Worm (Caenorhabditis elegans) whole organism, young adult: ENCODE data around the gene ZK892.6.

Experiments used
- B0261.1 ChIP-seq: sonication (generic microtip); optimal IDR thresholded peaks from 2 replicates; lab custom pipeline; 2016; ENCODE audit warnings: mild to moderate bottlenecking, missing genetic modification characterization, moderate library complexity, missing compliant biosample characterization
- C17E4.6 ChIP-seq: fragments of 200-800 bp; sonication (Bioruptor generic); IDR thresholded peaks from 2 replicates; pipeline ENCODE4 v1.3.6; 2022; ENCODE audit warnings: missing genetic modification reagents, missing genetic modification characterization, missing compliant biosample characterization
- F55B11.4 ChIP-seq: sonication (generic microtip); optimal IDR thresholded peaks from 2 replicates; lab custom pipeline; 2016; ENCODE audit warnings: missing compliant biosample characterization, missing genetic modification characterization, borderline replicate concordance; ENCODE audit not compliant: insufficient read depth
- F57A8.1 ChIP-seq: fragments of 200-800 bp; sonication (Bioruptor generic); optimal IDR thresholded peaks from 2 replicates; lab custom pipeline; 2018; ENCODE audit warnings: mild to moderate bottlenecking, missing genetic modification characterization, moderate library complexity, missing compliant biosample characterization
- K11D2.4 ChIP-seq: fragments of 200-800 bp; sonication (Bioruptor generic); IDR thresholded peaks from 2 replicates; pipeline ENCODE4 v1.3.6; 2022; ENCODE audit warnings: missing genetic modification reagents, missing genetic modification characterization, missing compliant biosample characterization
- K12H6.12 ChIP-seq: fragments of 200-800 bp; sonication (Bioruptor generic); optimal IDR thresholded peaks from 2 replicates; lab custom pipeline; 2018; ENCODE audit warnings: mild to moderate bottlenecking, missing genetic modification characterization, missing compliant biosample characterization
- Y53F4B.3 ChIP-seq: fragments of 200-800 bp; sonication (Bioruptor generic); IDR thresholded peaks from 2 replicates; pipeline ENCODE4 v1.3.6; 2022; ENCODE audit warnings: missing genetic modification reagents, missing genetic modification characterization, missing compliant biosample characterization
- Y53G8AR.9 ChIP-seq: fragments of 200-800 bp; sonication (Bioruptor generic); conservative IDR thresholded peaks from 2 replicates; pipeline ENCODE4 v1.3.6; 2022; ENCODE audit warnings: missing genetic modification reagents, missing genetic modification characterization, missing compliant biosample characterization
- akir-1 ChIP-seq: fragments of 200-800 bp; sonication (Bioruptor generic); optimal IDR thresholded peaks from 2 replicates; lab custom pipeline; 2018; ENCODE audit warnings: mild to moderate bottlenecking, missing genetic modification characterization, moderate library complexity, missing compliant biosample characterization
- ama-1 ChIP-seq, 3 experiments: fragments of 150-350 bp in 1 of 3; sonication (generic microtip) in 2 of 3; optimal IDR thresholded peaks; 2 replicates each; lab custom pipeline; 2014 to 2018; ENCODE audit warnings: missing biosample characterization in 2 of 3, missing genetic modification characterization in 2 of 3, missing genetic modification reagents in 2 of 3
- aptf-3 ChIP-seq: fragments of 200-800 bp; sonication (Bioruptor generic); IDR thresholded peaks from 2 replicates; pipeline ENCODE4 v1.3.6; 2022; ENCODE audit warnings: missing genetic modification characterization, missing compliant biosample characterization
- atf-7 ChIP-seq: sonication (generic microtip); optimal IDR thresholded peaks from 2 replicates; lab custom pipeline; 2017; ENCODE audit warnings: mild to moderate bottlenecking, missing genetic modification characterization, missing compliant biosample characterization
- athp-1 ChIP-seq: sonication (generic microtip); optimal IDR thresholded peaks from 2 replicates; lab custom pipeline; 2017; ENCODE audit warnings: mild to moderate bottlenecking, missing genetic modification characterization, missing compliant biosample characterization
- attf-3 ChIP-seq: fragments of 200-800 bp; sonication (Bioruptor generic); conservative IDR thresholded peaks from 2 replicates; pipeline ENCODE4 v1.3.6; 2022; ENCODE audit warnings: missing genetic modification reagents, missing genetic modification characterization, missing compliant biosample characterization
- attf-5 ChIP-seq: fragments of 200-800 bp; sonication (Bioruptor generic); optimal IDR thresholded peaks from 2 replicates; lab custom pipeline; 2018; ENCODE audit warnings: mild to moderate bottlenecking, missing genetic modification characterization, missing compliant biosample characterization
- bed-2 ChIP-seq: fragments of 200-800 bp; sonication (Bioruptor generic); IDR thresholded peaks from 2 replicates; pipeline ENCODE4 v1.3.6; 2022; ENCODE audit warnings: missing genetic modification reagents, missing genetic modification characterization, missing compliant biosample characterization
- cebp-1 ChIP-seq, 2 experiments: fragments of 200-800 bp in 1 of 2; sonication (Bioruptor generic) in 1 of 2; sonication (generic microtip) in 1 of 2; IDR thresholded peaks in 1 of 2; optimal IDR thresholded peaks in 1 of 2; 2 replicates each; pipeline versions ENCODE4 v1.3.6 to Lab custom; 2017 to 2022; ENCODE audit warnings: missing compliant biosample characterization in 2 of 2, missing genetic modification characterization in 2 of 2, mild to moderate bottlenecking in 1 of 2, missing genetic modification reagents in 1 of 2, moderate library complexity in 1 of 2
- cebp-2 ChIP-seq: fragments of 200-800 bp; sonication (Bioruptor generic); IDR thresholded peaks from 2 replicates; pipeline ENCODE4 v1.3.6; 2022; ENCODE audit warnings: missing genetic modification characterization, missing compliant biosample characterization
- ceh-100 ChIP-seq: fragments of 200-800 bp; sonication (Bioruptor generic); IDR thresholded peaks from 2 replicates; pipeline ENCODE4 v1.3.6; 2022; ENCODE audit warnings: missing genetic modification reagents, missing genetic modification characterization, missing compliant biosample characterization
- ceh-27 ChIP-seq: fragments of 200-800 bp; sonication (Bioruptor generic); optimal IDR thresholded peaks from 2 replicates; lab custom pipeline; 2018; ENCODE audit warnings: mild to moderate bottlenecking, missing genetic modification characterization, moderate library complexity, missing compliant biosample characterization
- egl-18 ChIP-seq: fragments of 200-800 bp; sonication (Bioruptor generic); IDR thresholded peaks from 2 replicates; pipeline ENCODE4 v1.3.6; 2022; ENCODE audit warnings: missing genetic modification reagents, missing genetic modification characterization, missing compliant biosample characterization
- ets-4 ChIP-seq: fragments of 200-800 bp; sonication (Bioruptor generic); optimal IDR thresholded peaks from 2 replicates; lab custom pipeline; 2018; ENCODE audit warnings: mild to moderate bottlenecking, missing genetic modification characterization, missing compliant biosample characterization
- fkh-3 ChIP-seq: sonication (generic microtip); optimal IDR thresholded peaks from 2 replicates; lab custom pipeline; 2016; ENCODE audit warnings: mild to moderate bottlenecking, missing genetic modification characterization, missing compliant biosample characterization
- hsf-1 ChIP-seq: fragments of 200-800 bp; sonication (Bioruptor generic); IDR thresholded peaks from 2 replicates; pipeline ENCODE4 v1.3.6; 2022; ENCODE audit warnings: missing genetic modification reagents, missing genetic modification characterization, missing compliant biosample characterization
- lag-1 ChIP-seq: fragments of 200-800 bp; sonication (Bioruptor generic); IDR thresholded peaks from 2 replicates; pipeline ENCODE4 v1.3.6; 2022; ENCODE audit warnings: missing genetic modification reagents, missing genetic modification characterization, missing compliant biosample characterization
- lin-35 ChIP-seq, 3 experiments: fragments of 150-350 bp in 2 of 3; sonication (generic microtip) in 1 of 3; optimal IDR thresholded peaks; 2 replicates each; lab custom pipeline; 2014 to 2018; ENCODE audit warnings: missing biosample characterization in 3 of 3, missing genetic modification characterization in 3 of 3, missing genetic modification reagents in 3 of 3
- lin-40 ChIP-seq: sonication (generic microtip); optimal IDR thresholded peaks from 2 replicates; lab custom pipeline; 2016; ENCODE audit warnings: missing genetic modification characterization, mild to moderate bottlenecking, missing compliant biosample characterization, missing genotype, missing genetic modification reagents
- madf-3 ChIP-seq: fragments of 200-800 bp; sonication (Bioruptor generic); IDR thresholded peaks from 2 replicates; pipeline ENCODE4 v1.3.6; 2022; ENCODE audit warnings: missing genetic modification reagents, missing genetic modification characterization, missing compliant biosample characterization
- nhr-80 ChIP-seq: sonication (generic microtip); optimal IDR thresholded peaks from 2 replicates; lab custom pipeline; 2016; ENCODE audit warnings: missing genetic modification characterization, missing compliant biosample characterization
- pbrm-1 ChIP-seq: fragments of 200-800 bp; sonication (Bioruptor generic); IDR thresholded peaks from 2 replicates; pipeline ENCODE4 v1.3.6; 2022; ENCODE audit warnings: missing genetic modification reagents, missing genetic modification characterization, missing compliant biosample characterization
- pha-4 ChIP-seq: fragments of 150-350 bp; sonication (generic microtip); optimal IDR thresholded peaks from 2 replicates; lab custom pipeline; 2014; ENCODE audit warnings: missing biosample characterization, missing genetic modification reagents, missing genetic modification characterization
- sea-2 ChIP-seq: fragments of 200-800 bp; sonication (Bioruptor generic); IDR thresholded peaks from 2 replicates; pipeline ENCODE4 v1.3.6; 2022; ENCODE audit warnings: missing genetic modification characterization, missing compliant biosample characterization
- snpc-1.1 ChIP-seq: sonication (generic microtip); optimal IDR thresholded peaks from 2 replicates; lab custom pipeline; 2017; ENCODE audit warnings: missing genetic modification characterization, mild to moderate bottlenecking, missing compliant biosample characterization, antibody characterized with exemption, moderate library complexity, missing genotype, missing genetic modification reagents; ENCODE audit not compliant: insufficient read depth
- somi-1 ChIP-seq: fragments of 200-800 bp; sonication (Bioruptor generic); optimal IDR thresholded peaks from 2 replicates; lab custom pipeline; 2018; ENCODE audit warnings: mild to moderate bottlenecking, missing genetic modification characterization, missing compliant biosample characterization
- sptf-2 ChIP-seq: fragments of 200-800 bp; sonication (Bioruptor generic); optimal IDR thresholded peaks from 2 replicates; lab custom pipeline; 2018; ENCODE audit warnings: mild to moderate bottlenecking, missing genetic modification characterization, missing compliant biosample characterization
- tbp1 ChIP-seq: fragments of 200-800 bp; sonication (Bioruptor generic); optimal IDR thresholded peaks from 2 replicates; lab custom pipeline; 2018; ENCODE audit warnings: mild to moderate bottlenecking, missing genetic modification characterization, missing compliant biosample characterization
- tlf-1 ChIP-seq: fragments of 200-800 bp; sonication (Bioruptor generic); optimal IDR thresholded peaks from 2 replicates; lab custom pipeline; 2018; ENCODE audit warnings: mild to moderate bottlenecking, missing genetic modification characterization, missing compliant biosample characterization
- unc-130 ChIP-seq: sonication (generic microtip); optimal IDR thresholded peaks from 2 replicates; lab custom pipeline; 2016; ENCODE audit warnings: missing genetic modification reagents, missing genetic modification characterization, missing compliant biosample characterization
- xnd-1 ChIP-seq: sonication (generic microtip); optimal IDR thresholded peaks from 2 replicates; lab custom pipeline; 2016; ENCODE audit warnings: missing genotype, missing genetic modification reagents, missing genetic modification characterization, missing compliant biosample characterization
- zfh-2 ChIP-seq: fragments of 200-800 bp; sonication (Bioruptor generic); conservative IDR thresholded peaks from 2 replicates; pipeline ENCODE4 v1.3.6; 2022; ENCODE audit warnings: missing genetic modification reagents, missing genetic modification characterization, missing compliant biosample characterization
- ztf-25 ChIP-seq: fragments of 200-800 bp; sonication (Bioruptor generic); IDR thresholded peaks from 2 replicates; pipeline ENCODE4 v1.3.6; 2022; ENCODE audit warnings: missing genetic modification reagents, missing genetic modification characterization, missing compliant biosample characterization
- ztf-26 ChIP-seq: sonication (generic microtip); optimal IDR thresholded peaks from 2 replicates; lab custom pipeline; 2017; ENCODE audit warnings: missing genetic modification characterization, missing compliant biosample characterization
- ztf-6 ChIP-seq: fragments of 200-800 bp; sonication (Bioruptor generic); IDR thresholded peaks from 2 replicates; pipeline ENCODE4 v1.3.6; 2022; ENCODE audit warnings: missing genetic modification reagents, missing genetic modification characterization, missing compliant biosample characterization

Gene ZK892.6

ce11 chrII:10021749-10022148, 41.8 kb upstream of the ZK892.6 start:
- no peak for TF ChIP-seq aptf-3 (GFP tag; lab: Robert Waterston, UW)

ce11 chrII:10019669-10020068, 39.7 kb upstream of the ZK892.6 start:
- TF ChIP-seq somi-1 (GFP tag; lab: Kevin White, UChicago) (peak; percentile 15), ztf-6 (GFP tag; lab: Robert Waterston, UW) (no peak), lin-40 (tag; lab: Kevin White, UChicago) (peak; percentile 25), ztf-25 (GFP tag; lab: Robert Waterston, UW) (no peak), madf-3 (GFP tag; lab: Robert Waterston, UW) (no peak), ztf-26 (peak; percentile 52), K11D2.4 (GFP tag; lab: Robert Waterston, UW) (peak; percentile 78), pha-4 (no peak), nhr-80 (peak; percentile 23), cebp-1 (GFP tag; IDR thresholded peaks at IDR 0.05; lab: Robert Waterston, UW) (no peak), cebp-1 (tag; optimal IDR thresholded peaks at IDR 0.05; lab: Kevin White, UChicago) (peak; percentile 49)

- no peak for TF ChIP-seq C17E4.6 (GFP tag; lab: Robert Waterston, UW)
- TF ChIP-seq fkh-3 (tag; lab: Kevin White, UChicago) = no peak
- no peak for TF ChIP-seq unc-130 (GFP tag; lab: Kevin White, UChicago)
- no peak for TF ChIP-seq pbrm-1 (GFP tag; lab: Robert Waterston, UW)
These were observed 37.6 kb upstream of the ZK892.6 start for ce11 chrII:10017528-10017927.

- no peak for TF ChIP-seq sptf-2 (GFP tag; lab: Kevin White, UChicago)
- no peak for TF ChIP-seq sea-2 (GFP tag; lab: Robert Waterston, UW)
- peak; percentile 33 for TF ChIP-seq attf-5 (GFP tag; lab: Kevin White, UChicago)
- no peak for TF ChIP-seq cebp-2
- no peak for TF ChIP-seq tlf-1 (GFP tag; lab: Kevin White, UChicago)
- no peak for TF ChIP-seq unc-130 (GFP tag; lab: Kevin White, UChicago)
- no peak for TF ChIP-seq xnd-1
- no peak for TF ChIP-seq ets-4 (GFP tag; lab: Kevin White, UChicago)
- no peak for TF ChIP-seq egl-18 (GFP tag; lab: Robert Waterston, UW)
- no peak for TF ChIP-seq snpc-1.1 (tag; lab: Kevin White, UChicago)
- peak; percentile 25 for TF ChIP-seq atf-7 (tag; lab: Kevin White, UChicago)
- peak; percentile 69; the same call in 1 of the 2 replicates for TF ChIP-seq K11D2.4 (GFP tag; lab: Robert Waterston, UW)
- TF ChIP-seq lag-1 = no peak
- TF ChIP-seq ztf-26 = peak; percentile 43
- TF ChIP-seq somi-1 (GFP tag; lab: Kevin White, UChicago) = peak; percentile 68
- TF ChIP-seq Y53F4B.3 = no peak
- TF ChIP-seq ama-1 (optimal IDR thresholded peaks at IDR 0.05; lab: Kevin White, UChicago) = peak; percentile 26
- TF ChIP-seq ama-1 (GFP tag; optimal IDR thresholded peaks at IDR 0.05; lab: Kevin White, UChicago) = no peak
- TF ChIP-seq lin-35 (GFP tag; optimal IDR thresholded peaks at IDR 0.05; lab: Kevin White, UChicago) = no peak
- peak; percentile 88 for TF ChIP-seq zfh-2
- no peak for TF ChIP-seq akir-1 (GFP tag; lab: Kevin White, UChicago)
- no peak for TF ChIP-seq hsf-1
- no peak for TF ChIP-seq F55B11.4
- no peak for TF ChIP-seq ceh-27 (GFP tag; lab: Kevin White, UChicago)
- no peak for TF ChIP-seq bed-2
- no peak for TF ChIP-seq B0261.1 (tag; lab: Kevin White, UChicago)
- TF ChIP-seq K12H6.12 (tag; lab: Kevin White, UChicago) = peak; percentile 20
- no peak for TF ChIP-seq athp-1
- TF ChIP-seq ceh-100 = no peak
- no peak for TF ChIP-seq Y53G8AR.9
- TF ChIP-seq tbp1 (GFP tag; lab: Kevin White, UChicago) = no peak
- TF ChIP-seq F57A8.1 (GFP tag; lab: Kevin White, UChicago) = no peak
- no peak for TF ChIP-seq attf-3 (GFP tag; lab: Robert Waterston, UW)
These were observed 36.1 kb upstream of the ZK892.6 start, which contains the start of gene lec-2 for ce11 chrII:10016013-10016412. Gene lec-2 (minus strand): TSS chrII:10016183.
